Worm (Caenorhabditis elegans) whole organism, young adult: Measurements from ENCODE around the gene mab-10.

Experiments
- B0035.1 ChIP-seq: sonication (generic microtip); optimal IDR thresholded peaks from 2 replicates; lab custom pipeline; 2016; ENCODE audit warnings: missing genetic modification characterization, mild to moderate bottlenecking, missing compliant biosample characterization, missing genotype, missing genetic modification reagents
- B0336.3 ChIP-seq: fragments of 200-800 bp; sonication (Bioruptor generic); IDR thresholded peaks from 2 replicates; pipeline ENCODE4 v1.3.6; 2022; ENCODE audit warnings: missing genetic modification characterization, missing compliant biosample characterization
- F22D6.2 ChIP-seq: sonication (generic microtip); optimal IDR thresholded peaks from 2 replicates; lab custom pipeline; 2016; ENCODE audit warnings: mild to moderate bottlenecking, missing genetic modification characterization, missing compliant biosample characterization
- F37B4.10 ChIP-seq: fragments of 200-800 bp; sonication (Bioruptor generic); IDR thresholded peaks from 2 replicates; pipeline ENCODE4 v1.3.6; 2022; ENCODE audit warnings: missing genetic modification characterization, missing compliant biosample characterization
- F52B5.7 ChIP-seq: sonication (generic microtip); optimal IDR thresholded peaks from 2 replicates; lab custom pipeline; 2016; ENCODE audit warnings: mild to moderate bottlenecking, missing genetic modification characterization, missing compliant biosample characterization
- Y53F4B.3 ChIP-seq: fragments of 200-800 bp; sonication (Bioruptor generic); IDR thresholded peaks from 2 replicates; pipeline ENCODE4 v1.3.6; 2022; ENCODE audit warnings: missing genetic modification reagents, missing genetic modification characterization, missing compliant biosample characterization
- Y67H2A.10 ChIP-seq: fragments of 200-800 bp; sonication (Bioruptor generic); conservative IDR thresholded peaks from 2 replicates; pipeline ENCODE4 v1.3.6; 2022; ENCODE audit warnings: missing genetic modification reagents, missing genetic modification characterization, missing compliant biosample characterization
- Y95B8A.8 ChIP-seq: fragments of 200-800 bp; sonication (Bioruptor generic); IDR thresholded peaks from 2 replicates; pipeline ENCODE4 v1.3.6; 2022; ENCODE audit warnings: missing genetic modification reagents, missing genetic modification characterization, missing compliant biosample characterization
- aptf-2 ChIP-seq: fragments of 200-800 bp; sonication (Bioruptor generic); conservative IDR thresholded peaks from 2 replicates; pipeline ENCODE4 v1.3.6; 2022; ENCODE audit warnings: missing genetic modification reagents, missing genetic modification characterization, missing compliant biosample characterization
- attf-3 ChIP-seq: fragments of 200-800 bp; sonication (Bioruptor generic); conservative IDR thresholded peaks from 2 replicates; pipeline ENCODE4 v1.3.6; 2022; ENCODE audit warnings: missing genetic modification reagents, missing genetic modification characterization, missing compliant biosample characterization
- bed-1 ChIP-seq: fragments of 200-800 bp; sonication (Bioruptor generic); IDR thresholded peaks from 2 replicates; pipeline ENCODE4 v1.3.6; 2022; ENCODE audit warnings: missing genetic modification reagents, missing genetic modification characterization, missing compliant biosample characterization
- bed-2 ChIP-seq: fragments of 200-800 bp; sonication (Bioruptor generic); IDR thresholded peaks from 2 replicates; pipeline ENCODE4 v1.3.6; 2022; ENCODE audit warnings: missing genetic modification reagents, missing genetic modification characterization, missing compliant biosample characterization
- cebp-1 ChIP-seq, 2 experiments: fragments of 200-800 bp in 1 of 2; sonication (Bioruptor generic) in 1 of 2; sonication (generic microtip) in 1 of 2; IDR thresholded peaks in 1 of 2; optimal IDR thresholded peaks in 1 of 2; 2 replicates each; pipeline versions ENCODE4 v1.3.6 to Lab custom; 2017 to 2022; ENCODE audit warnings: missing compliant biosample characterization in 2 of 2, missing genetic modification characterization in 2 of 2, mild to moderate bottlenecking in 1 of 2, missing genetic modification reagents in 1 of 2, moderate library complexity in 1 of 2
- ceh-40 ChIP-seq: fragments of 200-800 bp; sonication (Bioruptor generic); IDR thresholded peaks from 2 replicates; pipeline ENCODE4 v1.3.6; 2022; ENCODE audit warnings: missing genetic modification characterization, missing compliant biosample characterization
- die-1 ChIP-seq: sonication (generic microtip); optimal IDR thresholded peaks from 2 replicates; lab custom pipeline; 2016; ENCODE audit warnings: missing genotype, mild to moderate bottlenecking, missing genetic modification characterization, missing compliant biosample characterization
- dox-1 ChIP-seq: fragments of 200-800 bp; sonication (Bioruptor generic); IDR thresholded peaks from 2 replicates; pipeline ENCODE4 v1.3.6; 2022; ENCODE audit warnings: missing genetic modification reagents, missing genetic modification characterization, missing compliant biosample characterization
- egl-18 ChIP-seq: fragments of 200-800 bp; sonication (Bioruptor generic); IDR thresholded peaks from 2 replicates; pipeline ENCODE4 v1.3.6; 2022; ENCODE audit warnings: missing genetic modification reagents, missing genetic modification characterization, missing compliant biosample characterization
- ekl-4 ChIP-seq: fragments of 200-800 bp; sonication (Bioruptor generic); IDR thresholded peaks from 2 replicates; pipeline ENCODE4 v1.3.6; 2022; ENCODE audit warnings: missing genetic modification reagents, missing genetic modification characterization, missing compliant biosample characterization
- gei-17 ChIP-seq: fragments of 200-800 bp; sonication (Bioruptor generic); optimal IDR thresholded peaks from 2 replicates; lab custom pipeline; 2018; ENCODE audit warnings: mild to moderate bottlenecking, missing genetic modification characterization, missing compliant biosample characterization
- him-1 ChIP-seq: sonication (generic microtip); optimal IDR thresholded peaks from 2 replicates; lab custom pipeline; 2016; ENCODE audit warnings: missing genotype, missing genetic modification reagents, missing genetic modification characterization, missing compliant biosample characterization
- hlh-12 ChIP-seq: sonication (generic microtip); optimal IDR thresholded peaks from 2 replicates; lab custom pipeline; 2016; ENCODE audit warnings: missing genetic modification characterization, missing compliant biosample characterization
- lag-1 ChIP-seq: fragments of 200-800 bp; sonication (Bioruptor generic); IDR thresholded peaks from 2 replicates; pipeline ENCODE4 v1.3.6; 2022; ENCODE audit warnings: missing genetic modification reagents, missing genetic modification characterization, missing compliant biosample characterization
- let-607 ChIP-seq, 2 experiments: fragments of 200-800 bp in 1 of 2; sonication (Bioruptor generic) in 1 of 2; sonication (generic microtip) in 1 of 2; optimal IDR thresholded peaks; 2 replicates each; lab custom pipeline; 2016 to 2018; ENCODE audit warnings: mild to moderate bottlenecking in 2 of 2, missing compliant biosample characterization in 2 of 2, missing genetic modification characterization in 2 of 2, moderate library complexity in 2 of 2, missing genotype in 1 of 2
- lin-35 ChIP-seq, 3 experiments: fragments of 150-350 bp in 2 of 3; sonication (generic microtip) in 1 of 3; optimal IDR thresholded peaks; 2 replicates each; lab custom pipeline; 2014 to 2018; ENCODE audit warnings: missing biosample characterization in 3 of 3, missing genetic modification characterization in 3 of 3, missing genetic modification reagents in 3 of 3
- lsl-1 ChIP-seq: fragments of 200-800 bp; sonication (Bioruptor generic); optimal IDR thresholded peaks from 2 replicates; lab custom pipeline; 2018; ENCODE audit warnings: mild to moderate bottlenecking, missing genetic modification characterization, moderate library complexity, missing compliant biosample characterization
- lsy-27 ChIP-seq: sonication (generic microtip); optimal IDR thresholded peaks from 2 replicates; lab custom pipeline; 2017; ENCODE audit warnings: missing genetic modification characterization, mild to moderate bottlenecking, missing compliant biosample characterization, antibody characterized with exemption, missing genotype, borderline replicate concordance; ENCODE audit not compliant: insufficient read depth
- madf-10 ChIP-seq: sonication (generic microtip); optimal IDR thresholded peaks from 2 replicates; lab custom pipeline; 2016; ENCODE audit warnings: mild to moderate bottlenecking, missing genetic modification characterization, missing compliant biosample characterization
- mcd-1 ChIP-seq: fragments of 200-800 bp; sonication (Bioruptor generic); IDR thresholded peaks from 2 replicates; pipeline ENCODE4 v1.3.6; 2022; ENCODE audit warnings: missing genetic modification reagents, missing genetic modification characterization, missing compliant biosample characterization
- mel-28 ChIP-seq: sonication (generic microtip); optimal IDR thresholded peaks from 2 replicates; lab custom pipeline; 2016; ENCODE audit warnings: borderline replicate concordance, mild to moderate bottlenecking, missing genetic modification characterization, missing compliant biosample characterization
- nfya-1 ChIP-seq: sonication (generic microtip); optimal IDR thresholded peaks from 2 replicates; lab custom pipeline; 2017; ENCODE audit warnings: antibody characterized with exemption, missing compliant biosample characterization, missing genetic modification characterization, borderline replicate concordance; ENCODE audit not compliant: insufficient read depth
- nfyb-1 ChIP-seq: fragments of 200-800 bp; sonication (Bioruptor generic); IDR thresholded peaks from 2 replicates; pipeline ENCODE4 v1.3.6; 2022; ENCODE audit warnings: missing genetic modification reagents, missing genetic modification characterization, missing compliant biosample characterization
- nhr-120 ChIP-seq: fragments of 200-800 bp; sonication (Bioruptor generic); IDR thresholded peaks from 2 replicates; pipeline ENCODE4 v1.3.6; 2022; ENCODE audit warnings: missing genetic modification characterization, missing compliant biosample characterization
- nhr-179 ChIP-seq: sonication (generic microtip); optimal IDR thresholded peaks from 2 replicates; lab custom pipeline; 2016; ENCODE audit warnings: mild to moderate bottlenecking, missing genetic modification characterization, missing compliant biosample characterization
- nhr-27 ChIP-seq: fragments of 200-800 bp; sonication (Bioruptor generic); optimal IDR thresholded peaks from 2 replicates; lab custom pipeline; 2018; ENCODE audit warnings: mild to moderate bottlenecking, missing genetic modification characterization, moderate library complexity, missing compliant biosample characterization
- nhr-90 ChIP-seq: sonication (generic microtip); optimal IDR thresholded peaks from 2 replicates; lab custom pipeline; 2016; ENCODE audit warnings: missing genotype, mild to moderate bottlenecking, missing genetic modification characterization, missing compliant biosample characterization
- sdz-38 ChIP-seq: sonication (generic microtip); optimal IDR thresholded peaks from 2 replicates; lab custom pipeline; 2016; ENCODE audit warnings: missing genotype, missing genetic modification characterization, missing compliant biosample characterization
- snpc-1.3 ChIP-seq: sonication (generic microtip); optimal IDR thresholded peaks from 2 replicates; lab custom pipeline; 2017; ENCODE audit warnings: missing genetic modification characterization, mild to moderate bottlenecking, missing compliant biosample characterization, antibody characterized with exemption, moderate library complexity, missing genotype, missing genetic modification reagents; ENCODE audit not compliant: insufficient read depth
- sptf-2 ChIP-seq: fragments of 200-800 bp; sonication (Bioruptor generic); optimal IDR thresholded peaks from 2 replicates; lab custom pipeline; 2018; ENCODE audit warnings: mild to moderate bottlenecking, missing genetic modification characterization, missing compliant biosample characterization
- tlf-1 ChIP-seq: fragments of 200-800 bp; sonication (Bioruptor generic); optimal IDR thresholded peaks from 2 replicates; lab custom pipeline; 2018; ENCODE audit warnings: mild to moderate bottlenecking, missing genetic modification characterization, missing compliant biosample characterization
- zfh-2 ChIP-seq: fragments of 200-800 bp; sonication (Bioruptor generic); conservative IDR thresholded peaks from 2 replicates; pipeline ENCODE4 v1.3.6; 2022; ENCODE audit warnings: missing genetic modification reagents, missing genetic modification characterization, missing compliant biosample characterization
- ztf-22 ChIP-seq: fragments of 200-800 bp; sonication (Bioruptor generic); optimal IDR thresholded peaks from 2 replicates; lab custom pipeline; 2018; ENCODE audit warnings: mild to moderate bottlenecking, missing genetic modification characterization, moderate library complexity, missing compliant biosample characterization
- ztf-28 ChIP-seq: fragments of 200-800 bp; sonication (Bioruptor generic); IDR thresholded peaks from 2 replicates; pipeline ENCODE4 v1.3.6; 2022; ENCODE audit warnings: missing genetic modification reagents, missing genetic modification characterization, missing compliant biosample characterization

mab-10 gene

DNA sequence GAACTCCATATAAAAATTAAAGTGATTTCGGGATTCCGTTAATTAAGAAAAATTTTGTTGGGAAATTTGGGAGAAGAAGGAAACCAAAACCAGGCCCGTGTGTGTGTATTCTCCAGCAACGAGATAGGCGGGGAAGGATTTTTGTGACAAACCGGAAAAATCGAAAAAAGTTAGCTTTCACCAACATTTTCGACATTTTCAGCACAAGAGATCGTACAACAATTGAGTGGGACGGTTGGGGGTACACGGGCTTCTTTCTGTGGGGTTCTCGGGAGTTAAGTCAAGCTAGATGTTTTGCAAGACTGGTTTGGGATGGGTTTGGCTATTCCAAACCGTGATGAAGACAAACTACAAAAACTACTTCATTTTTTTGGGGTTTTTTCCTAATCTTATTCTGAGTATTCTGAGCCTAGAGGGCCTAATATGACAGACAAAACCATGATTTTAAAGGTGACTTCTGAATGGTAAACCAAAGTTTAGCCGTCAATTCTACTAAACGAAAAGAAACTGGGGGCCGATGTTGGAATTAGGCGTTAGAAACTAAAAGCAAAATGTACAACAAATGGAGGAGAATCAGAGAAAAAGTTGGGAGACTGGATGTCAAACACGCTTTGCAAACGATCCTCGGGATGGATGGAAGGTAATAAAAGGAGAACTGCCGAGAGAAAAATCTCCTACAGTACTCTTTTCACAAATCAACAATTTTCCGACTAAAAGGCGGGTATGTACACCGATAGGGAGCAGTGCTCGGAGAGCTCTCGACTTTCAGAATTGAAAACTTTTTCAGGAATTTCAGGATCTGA is 15.0 kb downstream of the mab-10 start (continued):
- TF ChIP-seq mcd-1 (GFP tag; lab: Robert Waterston, UW) = peak; percentile 38; the same call in 1 of the 2 replicates
- peak; percentile 13; the same call in 1 of the 2 replicates for TF ChIP-seq dox-1 (GFP tag; lab: Robert Waterston, UW)
- TF ChIP-seq ekl-4 (GFP tag; lab: Robert Waterston, UW) = peak; percentile 48
- TF ChIP-seq Y67H2A.10 = peak; percentile 6
- TF ChIP-seq Y53F4B.3 (GFP tag; lab: Robert Waterston, UW) = peak; percentile 3; the same call in 1 of the 2 replicates
- peak; percentile 58; the same call in 1 of the 2 replicates for TF ChIP-seq ztf-28 (GFP tag; lab: Robert Waterston, UW)
- TF ChIP-seq F52B5.7 (tag; lab: Kevin White, UChicago) = peak; percentile 90
- TF ChIP-seq mel-28 (tag; lab: Kevin White, UChicago) = peak; percentile 63
- TF ChIP-seq nfyb-1 = peak; percentile 75
- peak; percentile 48; the same call in 1 of the 2 replicates for TF ChIP-seq ceh-40 (GFP tag; lab: Robert Waterston, UW)
- peak in 1 of 2 experiments; percentile 23 for TF ChIP-seq let-607 (tag; optimal IDR thresholded peaks at IDR 0.05; lab: Kevin White, UChicago)
- TF ChIP-seq nhr-27 (tag; lab: Kevin White, UChicago) = peak; percentile 9
- peak; percentile 48 for TF ChIP-seq B0336.3 (GFP tag; lab: Robert Waterston, UW)
- peak; percentile 29 for TF ChIP-seq gei-17 (GFP tag; lab: Kevin White, UChicago)
- TF ChIP-seq lsy-27 = no peak

- peak; percentile 65 for TF ChIP-seq cebp-1 (GFP tag; IDR thresholded peaks at IDR 0.05; lab: Robert Waterston, UW)
- peak; percentile 49 for TF ChIP-seq cebp-1 (tag; optimal IDR thresholded peaks at IDR 0.05; lab: Kevin White, UChicago)
- no peak for TF ChIP-seq die-1
- peak; percentile 39; the same call in 1 of the 2 replicates for TF ChIP-seq attf-3 (GFP tag; lab: Robert Waterston, UW)
- TF ChIP-seq F22D6.2 (tag; lab: Kevin White, UChicago) = no peak
- TF ChIP-seq bed-2 (GFP tag; lab: Robert Waterston, UW) = no peak
- TF ChIP-seq F37B4.10 = 0 out of 2 replicates have a peak, but pooled peaks have one; percentile 60
- TF ChIP-seq zfh-2 (GFP tag; lab: Robert Waterston, UW) = no peak
- TF ChIP-seq ztf-22 = no peak
- peak; percentile 18 for TF ChIP-seq lsl-1 (GFP tag; lab: Kevin White, UChicago)
- no peak for TF ChIP-seq mel-28 (tag; lab: Kevin White, UChicago)
- no peak for TF ChIP-seq tlf-1 (GFP tag; lab: Kevin White, UChicago)
- no peak for TF ChIP-seq him-1
- peak; percentile 25 for TF ChIP-seq snpc-1.3 (tag; lab: Kevin White, UChicago)
- TF ChIP-seq nhr-90 (tag; lab: Kevin White, UChicago) = no peak
- TF ChIP-seq hlh-12 = no peak
- TF ChIP-seq madf-10 (tag; lab: Kevin White, UChicago) = no peak
- no peak for TF ChIP-seq B0035.1 (tag; lab: Kevin White, UChicago)
- TF ChIP-seq lin-35 (GFP tag; optimal IDR thresholded peaks at IDR 0.05; lab: Kevin White, UChicago) = peak in 1 of 3 experiments; percentile 23
- TF ChIP-seq nfya-1 (tag; lab: Kevin White, UChicago) = no peak
- no peak for TF ChIP-seq lag-1 (GFP tag; lab: Robert Waterston, UW)
- TF ChIP-seq Y95B8A.8 (GFP tag; lab: Robert Waterston, UW) = peak; percentile 70
- TF ChIP-seq bed-1 = peak; percentile 14; the same call in 1 of the 2 replicates
- TF ChIP-seq sptf-2 (GFP tag; lab: Kevin White, UChicago) = no peak
- TF ChIP-seq nhr-179 (tag; lab: Kevin White, UChicago) = no peak
- no peak for TF ChIP-seq nhr-120 (GFP tag; lab: Robert Waterston, UW)
- TF ChIP-seq sdz-38 (tag; lab: Kevin White, UChicago) = no peak
- no peak for TF ChIP-seq aptf-2 (GFP tag; lab: Robert Waterston, UW)
- no peak for TF ChIP-seq egl-18 (GFP tag; lab: Robert Waterston, UW)
- TF ChIP-seq ztf-28 (GFP tag; lab: Robert Waterston, UW) = peak; percentile 40; the same call in 1 of the 2 replicates
- TF ChIP-seq gei-17 (GFP tag; lab: Kevin White, UChicago) = no peak
Measured at ce11 chrII:10543457-10544137, 15.7 kb downstream of the mab-10 start.
